Fruit fly (Drosophila melanogaster) whole organism, embryonic: ENCODE results near the gene slmb.

Experiments used
- Abd-B ChIP-seq: fragments of 200-800 bp; sonication (Bioruptor generic); optimal IDR thresholded peaks from 2 replicates; lab custom pipeline; 2018; ENCODE audit warnings: missing biosample characterization, mild to moderate bottlenecking, missing genetic modification characterization, moderate library complexity
- CG12744 ChIP-seq: fragments of 200-800 bp; sonication (Bioruptor generic); optimal IDR thresholded peaks from 2 replicates; lab custom pipeline; 2016; ENCODE audit warnings: missing biosample characterization, missing genetic modification characterization
- CG12942 ChIP-seq: fragments of 200-800 bp; sonication (Bioruptor generic); optimal IDR thresholded peaks from 3 replicates; lab custom pipeline; 2016; ENCODE audit warnings: missing biosample characterization, missing genetic modification characterization
- CG14710 ChIP-seq: fragments of 200-800 bp; sonication (Bioruptor generic); optimal IDR thresholded peaks from 3 replicates; lab custom pipeline; 2019; ENCODE audit warnings: missing biosample characterization, mild to moderate bottlenecking, missing genetic modification characterization, moderate library complexity
- CG15269 ChIP-seq: fragments of 200-800 bp; sonication (Bioruptor generic); optimal IDR thresholded peaks from 2 replicates; lab custom pipeline; 2018; ENCODE audit warnings: missing biosample characterization, mild to moderate bottlenecking, missing genetic modification characterization, moderate library complexity
- CG15696 ChIP-seq: fragments of 200-800 bp; sonication (Bioruptor generic); optimal IDR thresholded peaks from 2 replicates; lab custom pipeline; 2019; ENCODE audit warnings: missing biosample characterization, mild to moderate bottlenecking, missing genetic modification characterization, moderate library complexity
- CG16813 ChIP-seq: fragments of 200-800 bp; sonication (Bioruptor generic); IDR thresholded peaks from 3 replicates; pipeline ENCODE4 v1.3.6; 2022; ENCODE audit warnings: missing biosample characterization, missing genetic modification characterization; ENCODE audit not compliant: partially characterized antibody
- CG17568 ChIP-seq: fragments of 200-800 bp; sonication (Bioruptor generic); optimal IDR thresholded peaks from 2 replicates; lab custom pipeline; 2018; ENCODE audit warnings: missing biosample characterization, mild to moderate bottlenecking, missing genetic modification characterization, moderate library complexity
- CG18262 ChIP-seq: fragments of 200-800 bp; optimal IDR thresholded peaks from 3 replicates; lab custom pipeline; 2019; ENCODE audit warnings: missing biosample characterization, mild to moderate bottlenecking, missing genetic modification characterization, moderate library complexity
- CG31224 ChIP-seq: fragments of 200-800 bp; sonication (Bioruptor generic); IDR thresholded peaks from 2 replicates; pipeline ENCODE4 v1.3.6; 2022; ENCODE audit warnings: missing biosample characterization, missing genetic modification characterization
- CG34422 ChIP-seq: fragments of 200-800 bp; sonication (Bioruptor generic); IDR thresholded peaks from 3 replicates; pipeline ENCODE4 v1.3.6; 2022; ENCODE audit warnings: missing biosample characterization, missing genetic modification characterization
- CG3847 ChIP-seq: fragments of 200-800 bp; sonication (Bioruptor generic); IDR thresholded peaks from 2 replicates; pipeline ENCODE4 v1.3.6; 2022; ENCODE audit warnings: missing biosample characterization, missing genetic modification characterization
- CG4360 ChIP-seq: fragments of 200-800 bp; sonication (Bioruptor generic); IDR thresholded peaks from 2 replicates; pipeline ENCODE4 v1.3.6; 2022; ENCODE audit warnings: missing biosample characterization, missing genetic modification characterization
- CG6175 ChIP-seq: fragments of 200-800 bp; sonication (Bioruptor generic); IDR thresholded peaks from 3 replicates; pipeline ENCODE4 v1.3.6; 2022; ENCODE audit warnings: missing biosample characterization, missing genetic modification characterization
- CG6654 ChIP-seq: fragments of 200-800 bp; sonication (Bioruptor generic); optimal IDR thresholded peaks from 2 replicates; lab custom pipeline; 2017; ENCODE audit warnings: missing biosample characterization, mild to moderate bottlenecking, missing genetic modification characterization
- CG6765 ChIP-seq: fragments of 200-800 bp; sonication (Bioruptor generic); optimal IDR thresholded peaks from 3 replicates; lab custom pipeline; 2017; ENCODE audit warnings: missing biosample characterization, mild to moderate bottlenecking, missing genetic modification characterization
- Dad ChIP-seq: fragments of 200-800 bp; sonication (Bioruptor generic); optimal IDR thresholded peaks from 3 replicates; lab custom pipeline; 2016; ENCODE audit warnings: missing biosample characterization, missing genetic modification characterization
- Dref ChIP-seq: fragments of 200-800 bp; sonication (Bioruptor generic); IDR thresholded peaks from 2 replicates; pipeline ENCODE4 v1.3.6; 2022; ENCODE audit warnings: missing biosample characterization, missing genetic modification characterization
- HLH3B ChIP-seq: fragments of 200-800 bp; sonication (Bioruptor generic); IDR thresholded peaks from 2 replicates; pipeline ENCODE4 v1.3.6; 2022; ENCODE audit warnings: missing biosample characterization, missing genetic modification characterization
- HmgZ ChIP-seq: fragments of 200-800 bp; sonication (Bioruptor generic); optimal IDR thresholded peaks from 2 replicates; lab custom pipeline; 2018; ENCODE audit warnings: missing biosample characterization, mild to moderate bottlenecking, missing genetic modification characterization
- Jarid2 ChIP-seq: fragments of 200-800 bp; sonication (Bioruptor generic); optimal IDR thresholded peaks from 3 replicates; lab custom pipeline; 2017; ENCODE audit warnings: mild to moderate bottlenecking, missing biosample characterization, missing genetic modification reagents, missing genetic modification characterization
- MESR4 ChIP-seq: fragments of 200-800 bp; sonication (Bioruptor generic); optimal IDR thresholded peaks from 2 replicates; lab custom pipeline; 2018; ENCODE audit warnings: missing biosample characterization, mild to moderate bottlenecking, missing genetic modification characterization, moderate library complexity
- MTF-1 ChIP-seq: fragments of 200-800 bp; sonication (Bioruptor generic); optimal IDR thresholded peaks from 2 replicates; lab custom pipeline; 2018; ENCODE audit warnings: missing biosample characterization, mild to moderate bottlenecking, missing genetic modification characterization, borderline replicate concordance
- Meics ChIP-seq: fragments of 200-800 bp; sonication (Bioruptor generic); optimal IDR thresholded peaks from 2 replicates; lab custom pipeline; 2017; ENCODE audit warnings: missing biosample characterization, mild to moderate bottlenecking, missing genetic modification characterization
- Nf-YA ChIP-seq: fragments of 200-800 bp; sonication (Bioruptor generic); IDR thresholded peaks from 2 replicates; pipeline ENCODE4 v1.3.6; 2022; ENCODE audit warnings: missing biosample characterization, missing genetic modification characterization
- Rx ChIP-seq: fragments of 200-800 bp; sonication (Bioruptor generic); IDR thresholded peaks from 2 replicates; pipeline ENCODE4 v1.3.6; 2022; ENCODE audit warnings: missing biosample characterization, missing genetic modification characterization
- Six4 ChIP-seq: fragments of 200-800 bp; sonication (Bioruptor generic); optimal IDR thresholded peaks from 2 replicates; lab custom pipeline; 2016; ENCODE audit warnings: missing biosample characterization, missing genetic modification characterization
- Xrp1 ChIP-seq: fragments of 200-800 bp; sonication (Bioruptor generic); IDR thresholded peaks from 2 replicates; pipeline ENCODE4 v1.3.6; 2022; ENCODE audit warnings: missing biosample characterization, missing genetic modification characterization
- ab ChIP-seq: fragments of 200-800 bp; sonication (Bioruptor generic); optimal IDR thresholded peaks from 2 replicates; lab custom pipeline; 2016; ENCODE audit warnings: missing biosample characterization, missing genetic modification characterization
- ara ChIP-seq: fragments of 200-800 bp; sonication (Bioruptor generic); IDR thresholded peaks from 2 replicates; pipeline ENCODE4 v1.3.6; 2022; ENCODE audit warnings: missing biosample characterization, missing genetic modification characterization
- bcd ChIP-seq: fragments of 200-800 bp; sonication (Bioruptor generic); optimal IDR thresholded peaks from 2 replicates; lab custom pipeline; 2017; ENCODE audit warnings: missing biosample characterization, mild to moderate bottlenecking, missing genetic modification characterization
- bowl ChIP-seq: fragments of 200-800 bp; sonication (Bioruptor generic); IDR thresholded peaks from 2 replicates; pipeline ENCODE4 v1.3.6; 2022; ENCODE audit warnings: missing biosample characterization, missing genetic modification characterization
- cad ChIP-seq: fragments of >200 bp; optimal IDR thresholded peaks from 2 replicates; lab custom pipeline; 2017; ENCODE audit warnings: missing biosample characterization, missing genetic modification characterization
- chif ChIP-seq, 2 experiments: fragments of 200-800 bp; sonication (Bioruptor generic); optimal IDR thresholded peaks; 3 replicates each; lab custom pipeline; 2016; ENCODE audit warnings: missing biosample characterization in 2 of 2, missing genetic modification characterization in 2 of 2
- chm ChIP-seq: fragments of 200-800 bp; sonication (Bioruptor generic); IDR thresholded peaks from 2 replicates; pipeline ENCODE4 v1.3.6; 2022; ENCODE audit warnings: missing biosample characterization, missing genetic modification characterization
- dimm ChIP-seq: fragments of 200-800 bp; sonication (Bioruptor generic); IDR thresholded peaks from 2 replicates; pipeline ENCODE4 v1.3.6; 2022; ENCODE audit warnings: missing biosample characterization, missing genetic modification characterization
- esg ChIP-seq: fragments of 200-800 bp; sonication (Bioruptor generic); conservative IDR thresholded peaks from 2 replicates; pipeline ENCODE4 v1.3.6; 2022; ENCODE audit warnings: missing biosample characterization, missing genetic modification characterization
- eve ChIP-seq, 2 experiments: fragments of >200 bp; optimal IDR thresholded peaks; 2 replicates each; lab custom pipeline; 2017; ENCODE audit warnings: missing biosample characterization in 2 of 2, missing genetic modification characterization in 2 of 2
- grn ChIP-seq: fragments of 200-800 bp; sonication (Bioruptor generic); optimal IDR thresholded peaks from 3 replicates; lab custom pipeline; 2017; ENCODE audit warnings: missing biosample characterization, missing genetic modification characterization
- jigr1 ChIP-seq: fragments of 200-800 bp; sonication (Bioruptor generic); IDR thresholded peaks from 3 replicates; pipeline ENCODE4 v1.3.6; 2022; ENCODE audit warnings: missing biosample characterization, missing genetic modification characterization
- jing ChIP-seq: fragments of 200-800 bp; sonication (Bioruptor generic); optimal IDR thresholded peaks from 2 replicates; lab custom pipeline; 2018; ENCODE audit warnings: missing biosample characterization, mild to moderate bottlenecking, missing genetic modification characterization
- mirr ChIP-seq: fragments of 200-800 bp; sonication (Bioruptor generic); optimal IDR thresholded peaks from 3 replicates; lab custom pipeline; 2018; ENCODE audit warnings: missing biosample characterization, mild to moderate bottlenecking, missing genetic modification characterization
- nerfin-1 ChIP-seq: fragments of 200-800 bp; sonication (Bioruptor generic); optimal IDR thresholded peaks from 3 replicates; lab custom pipeline; 2019; ENCODE audit warnings: missing biosample characterization, mild to moderate bottlenecking, missing genetic modification characterization, moderate library complexity
- odd ChIP-seq: fragments of 200-800 bp; sonication (Bioruptor generic); optimal IDR thresholded peaks from 2 replicates; lab custom pipeline; 2017; ENCODE audit warnings: missing biosample characterization, mild to moderate bottlenecking, missing genetic modification characterization
- pfk ChIP-seq: fragments of 200-800 bp; sonication (Bioruptor generic); optimal IDR thresholded peaks from 2 replicates; lab custom pipeline; 2018; ENCODE audit warnings: missing biosample characterization, mild to moderate bottlenecking, missing genetic modification characterization, moderate library complexity
- sens-2 ChIP-seq: fragments of 200-800 bp; sonication (Bioruptor generic); IDR thresholded peaks from 2 replicates; pipeline ENCODE4 v1.3.6; 2022; ENCODE audit warnings: missing biosample characterization, missing genetic modification characterization
- sim ChIP-seq: fragments of 200-800 bp; sonication (Bioruptor generic); IDR thresholded peaks from 2 replicates; pipeline ENCODE4 v1.3.6; 2022; ENCODE audit warnings: missing biosample characterization, missing genetic modification characterization
- tap ChIP-seq: fragments of 200-800 bp; optimal IDR thresholded peaks from 3 replicates; lab custom pipeline; 2019; ENCODE audit warnings: missing biosample characterization, mild to moderate bottlenecking, missing genetic modification characterization, moderate library complexity
- tll ChIP-seq, 2 experiments: fragments of 200-800 bp in 1 of 2; fragments of >200 bp in 1 of 2; sonication (Bioruptor generic) in 1 of 2; optimal IDR thresholded peaks; 2 replicates each; lab custom pipeline; 2017 to 2019; ENCODE audit warnings: missing biosample characterization in 2 of 2, missing genetic modification characterization in 2 of 2, mild to moderate bottlenecking in 1 of 2, moderate library complexity in 1 of 2
- vnd ChIP-seq: fragments of 200-800 bp; sonication (Bioruptor generic); IDR thresholded peaks from 3 replicates; pipeline ENCODE4 v1.3.6; 2022; ENCODE audit warnings: missing biosample characterization, missing genetic modification characterization; ENCODE audit not compliant: partially characterized antibody
- zf30C ChIP-seq: fragments of 200-800 bp; sonication (Bioruptor generic); optimal IDR thresholded peaks from 3 replicates; lab custom pipeline; 2018; ENCODE audit warnings: missing biosample characterization, mild to moderate bottlenecking, missing genetic modification characterization
- zfh1 ChIP-seq: fragments of 200-800 bp; sonication (Bioruptor generic); IDR thresholded peaks from 3 replicates; pipeline ENCODE4 v1.3.6; 2022; ENCODE audit warnings: missing biosample characterization, missing genetic modification characterization

Gene slmb

DNA sequence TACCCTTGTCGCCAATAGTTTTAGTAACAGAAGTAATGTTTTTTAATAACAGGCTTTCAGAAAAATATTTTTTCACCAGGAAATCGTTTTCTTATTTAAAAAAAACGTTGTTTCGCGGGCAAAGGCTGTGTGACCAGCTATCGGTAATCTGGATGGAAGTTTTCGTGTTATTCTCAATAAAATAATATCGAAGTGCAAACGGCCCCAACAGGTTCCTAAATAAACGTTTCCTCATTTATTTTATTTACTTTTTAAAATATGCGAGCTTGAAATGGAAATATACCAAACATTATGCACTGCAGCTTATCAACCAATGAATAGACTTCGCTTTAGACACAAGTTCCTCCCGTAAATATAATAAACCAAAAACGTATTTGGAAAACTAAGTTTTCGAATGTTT is 2.8 kb upstream of the slmb start, which contains the start of gene Ice2 (continued):
- TF ChIP-seq CG6175: no peak
- no peak for TF ChIP-seq HLH3B (GFP tag; lab: Robert Waterston, UW)
- TF ChIP-seq sens-2 (GFP tag; lab: Robert Waterston, UW): no peak
- no peak for TF ChIP-seq Meics (GFP tag; lab: Kevin White, UChicago)
- TF ChIP-seq mirr (GFP tag; lab: Kevin White, UChicago): no peak
- no peak for TF ChIP-seq CG34422 (GFP tag; lab: Robert Waterston, UW)
- no peak for TF ChIP-seq ab (GFP tag; lab: Kevin White, UChicago)
- no peak for TF ChIP-seq CG15269 (tag; lab: Kevin White, UChicago)
- no peak for TF ChIP-seq bowl (GFP tag; lab: Robert Waterston, UW)
- TF ChIP-seq MTF-1 (GFP tag; lab: Kevin White, UChicago): no peak
- TF ChIP-seq CG3847 (GFP tag; lab: Robert Waterston, UW): no peak; the same call in 1 of the 2 replicates
- TF ChIP-seq eve (GFP tag; optimal IDR thresholded peaks at IDR 0.05; lab: Kevin White, UChicago): no peak
- no peak for TF ChIP-seq chm (GFP tag; lab: Robert Waterston, UW)
- TF ChIP-seq Xrp1: peak; percentile 25; the same call in 1 of the 2 replicates
- peak; percentile 21; the same call in 1 of the 3 replicates for TF ChIP-seq zfh1 (GFP tag; lab: Robert Waterston, UW)
- TF ChIP-seq sim (GFP tag; lab: Robert Waterston, UW): no peak
- 0 out of 3 replicates have a peak, but pooled peaks have one; percentile 7 for TF ChIP-seq vnd (GFP tag; lab: Robert Waterston, UW)
- TF ChIP-seq ara (GFP tag; lab: Robert Waterston, UW): no peak
- no peak for TF ChIP-seq jing (GFP tag; lab: Kevin White, UChicago)
- TF ChIP-seq grn (GFP tag; lab: Kevin White, UChicago): no peak
- TF ChIP-seq Abd-B (GFP tag; lab: Kevin White, UChicago): no peak
- TF ChIP-seq nerfin-1 (tag; lab: Kevin White, UChicago): no peak
- no peak for TF ChIP-seq dimm (GFP tag; lab: Robert Waterston, UW)
- no peak for TF ChIP-seq pfk (GFP tag; lab: Kevin White, UChicago)
- peak; percentile 52 for TF ChIP-seq CG14710 (tag; lab: Kevin White, UChicago)
- no peak for TF ChIP-seq tll (GFP tag; optimal IDR thresholded peaks at IDR 0.05; lab: Kevin White, UChicago)
- TF ChIP-seq Rx (GFP tag; lab: Robert Waterston, UW): no peak
- no peak for TF ChIP-seq zf30C (GFP tag; lab: Kevin White, UChicago)
- TF ChIP-seq CG4360: no peak
- no peak for TF ChIP-seq CG31224 (GFP tag; lab: Robert Waterston, UW)
- no peak for TF ChIP-seq CG6654 (GFP tag; lab: Kevin White, UChicago)
- TF ChIP-seq Dref: peak; percentile 73
- no peak for TF ChIP-seq CG12942 (GFP tag; lab: Kevin White, UChicago)
- TF ChIP-seq esg (GFP tag; lab: Robert Waterston, UW): no peak
- no peak for TF ChIP-seq CG16813 (GFP tag; lab: Robert Waterston, UW)
- no peak for TF ChIP-seq Nf-YA
- no peak for TF ChIP-seq jigr1 (GFP tag; lab: Robert Waterston, UW)
- no peak for TF ChIP-seq bcd (GFP tag; lab: Kevin White, UChicago)
- TF ChIP-seq CG18262 (tag; lab: Kevin White, UChicago): no peak
- no peak for TF ChIP-seq Dad (GFP tag; lab: Kevin White, UChicago)
- no peak for TF ChIP-seq Six4
- TF ChIP-seq tap (tag; lab: Kevin White, UChicago): no peak
- TF ChIP-seq cad: no peak
- no peak for TF ChIP-seq Jarid2 (GFP tag; lab: Kevin White, UChicago)
- no peak for TF ChIP-seq CG17568 (GFP tag; lab: Kevin White, UChicago)
- TF ChIP-seq MESR4 (GFP tag; lab: Kevin White, UChicago): peak; percentile 23
- TF ChIP-seq CG15696 (tag; lab: Kevin White, UChicago): peak; percentile 7
- TF ChIP-seq odd (GFP tag; lab: Kevin White, UChicago): no peak
- no peak for TF ChIP-seq CG12744 (GFP tag; lab: Kevin White, UChicago)
- no peak for TF ChIP-seq HmgZ (tag; lab: Kevin White, UChicago)
- TF ChIP-seq CG6765 (GFP tag; lab: Kevin White, UChicago): no peak
- TF ChIP-seq chif (GFP tag; optimal IDR thresholded peaks at IDR 0.05; lab: Kevin White, UChicago): no peak
